Fruit fly (Drosophila melanogaster) whole organism, embryonic: ENCODE results near the gene fbl.
A peak's percentile ranks its signal among the peaks of the same experiment; 100 is the strongest.

Experiments
- BEAF-32 ChIP-seq: fragments of 200-800 bp; sonication (Bioruptor generic); optimal IDR thresholded peaks from 3 replicates; lab custom pipeline; 2017; ENCODE audit warnings: missing biosample characterization, missing genetic modification characterization, mild to moderate bottlenecking, moderate library complexity, missing genetic modification reagents
- CG10366 ChIP-seq: fragments of 200-800 bp; sonication (Bioruptor generic); IDR thresholded peaks from 2 replicates; pipeline ENCODE4 v1.3.6; 2022; ENCODE audit warnings: missing biosample characterization, missing genetic modification characterization
- CG11093 ChIP-seq: fragments of 200-800 bp; sonication (Bioruptor generic); IDR thresholded peaks from 3 replicates; pipeline ENCODE4 v1.3.6; 2022; ENCODE audit warnings: missing biosample characterization, missing genetic modification characterization
- CG12155 ChIP-seq: fragments of 200-800 bp; sonication (Bioruptor generic); optimal IDR thresholded peaks from 3 replicates; lab custom pipeline; 2016; ENCODE audit warnings: missing biosample characterization, missing genetic modification characterization
- CG14860 ChIP-seq: fragments of 200-800 bp; sonication (Bioruptor generic); IDR thresholded peaks from 3 replicates; pipeline ENCODE4 v1.3.6; 2022; ENCODE audit warnings: missing biosample characterization, missing genetic modification characterization; ENCODE audit not compliant: partially characterized antibody
- CG15514 ChIP-seq: fragments of 200-800 bp; sonication (Bioruptor generic); optimal IDR thresholded peaks from 3 replicates; lab custom pipeline; 2017; ENCODE audit warnings: missing biosample characterization, missing genetic modification characterization, mild to moderate bottlenecking, moderate library complexity, missing genetic modification reagents
- CG16813 ChIP-seq: fragments of 200-800 bp; sonication (Bioruptor generic); IDR thresholded peaks from 3 replicates; pipeline ENCODE4 v1.3.6; 2022; ENCODE audit warnings: missing biosample characterization, missing genetic modification characterization; ENCODE audit not compliant: partially characterized antibody
- CG17361 ChIP-seq: fragments of 200-800 bp; sonication (Bioruptor generic); IDR thresholded peaks from 3 replicates; pipeline ENCODE4 v1.3.6; 2022; ENCODE audit warnings: missing biosample characterization, missing genetic modification characterization
- CG2116 ChIP-seq: fragments of 200-800 bp; sonication (Bioruptor generic); optimal IDR thresholded peaks from 3 replicates; lab custom pipeline; 2018; ENCODE audit warnings: missing biosample characterization, mild to moderate bottlenecking, missing genetic modification characterization
- CG3995 ChIP-seq: fragments of 200-800 bp; sonication (Bioruptor generic); optimal IDR thresholded peaks from 3 replicates; lab custom pipeline; 2016; ENCODE audit warnings: missing biosample characterization, missing genetic modification characterization
- CG42726 ChIP-seq: fragments of 200-800 bp; sonication (Bioruptor generic); IDR thresholded peaks from 2 replicates; pipeline ENCODE4 v1.3.6; 2022; ENCODE audit warnings: missing biosample characterization, missing genetic modification characterization; ENCODE audit not compliant: partially characterized antibody
- CG4617 ChIP-seq: fragments of 200-800 bp; sonication (Bioruptor generic); optimal IDR thresholded peaks from 3 replicates; lab custom pipeline; 2016; ENCODE audit warnings: missing biosample characterization, missing genetic modification characterization, borderline replicate concordance
- CG6765 ChIP-seq: fragments of 200-800 bp; sonication (Bioruptor generic); optimal IDR thresholded peaks from 3 replicates; lab custom pipeline; 2017; ENCODE audit warnings: missing biosample characterization, mild to moderate bottlenecking, missing genetic modification characterization
- CG6791 ChIP-seq: fragments of 200-800 bp; sonication (Bioruptor generic); IDR thresholded peaks from 3 replicates; pipeline ENCODE4 v1.3.6; 2022; ENCODE audit warnings: missing biosample characterization, missing genetic modification characterization; ENCODE audit not compliant: partially characterized antibody
- CrebB ChIP-seq: fragments of 200-800 bp; sonication (Bioruptor generic); optimal IDR thresholded peaks from 3 replicates; lab custom pipeline; 2018; ENCODE audit warnings: missing biosample characterization, mild to moderate bottlenecking, missing genetic modification characterization
- D19A ChIP-seq: fragments of 200-800 bp; optimal IDR thresholded peaks from 3 replicates; lab custom pipeline; 2019; ENCODE audit warnings: missing biosample characterization, mild to moderate bottlenecking, missing genetic modification characterization, moderate library complexity
- E2f1 ChIP-seq: fragments of 200-800 bp; sonication (Bioruptor generic); IDR thresholded peaks from 2 replicates; pipeline ENCODE4 v1.3.6; 2022; ENCODE audit warnings: missing biosample characterization, missing genetic modification characterization
- E2f2 ChIP-seq: fragments of 200-800 bp; sonication (Bioruptor generic); IDR thresholded peaks from 2 replicates; pipeline ENCODE4 v1.3.6; 2022; ENCODE audit warnings: missing biosample characterization, missing genetic modification characterization
- Ets65A ChIP-seq: fragments of 200-800 bp; sonication (Bioruptor generic); peaks from one replicate; lab custom pipeline; 2016; ENCODE audit warnings: missing biosample characterization, missing genetic modification characterization
- HLH4C ChIP-seq: fragments of 200-800 bp; sonication (Bioruptor generic); IDR thresholded peaks from 3 replicates; pipeline ENCODE4 v1.3.6; 2022; ENCODE audit warnings: missing biosample characterization, missing genetic modification characterization; ENCODE audit not compliant: partially characterized antibody
- Hr78 ChIP-seq, 2 experiments: fragments of 200-800 bp in 1 of 2; fragments of >200 bp in 1 of 2; sonication (Bioruptor generic) in 1 of 2; optimal IDR thresholded peaks; 2 replicates each; lab custom pipeline; 2017 to 2019; ENCODE audit warnings: missing biosample characterization in 2 of 2, missing genetic modification characterization in 2 of 2, mild to moderate bottlenecking in 1 of 2, moderate library complexity in 1 of 2
- Myb ChIP-seq: fragments of 200-800 bp; sonication (Bioruptor generic); optimal IDR thresholded peaks from 2 replicates; lab custom pipeline; 2016; ENCODE audit warnings: missing biosample characterization, missing genetic modification characterization
- Nf-YC ChIP-seq: fragments of 200-800 bp; optimal IDR thresholded peaks from 3 replicates; lab custom pipeline; 2019; ENCODE audit warnings: missing biosample characterization, mild to moderate bottlenecking, missing genetic modification characterization, moderate library complexity
- Oli ChIP-seq: fragments of 200-800 bp; sonication (Bioruptor generic); optimal IDR thresholded peaks from 2 replicates; lab custom pipeline; 2018; ENCODE audit warnings: missing biosample characterization, mild to moderate bottlenecking, missing genetic modification characterization, moderate library complexity
- Opbp ChIP-seq: fragments of 200-800 bp; sonication (Bioruptor generic); IDR thresholded peaks from 3 replicates; pipeline ENCODE4 v1.3.6; 2022; ENCODE audit warnings: missing biosample characterization, missing genetic modification characterization; ENCODE audit not compliant: partially characterized antibody
- Rx ChIP-seq: fragments of 200-800 bp; sonication (Bioruptor generic); IDR thresholded peaks from 2 replicates; pipeline ENCODE4 v1.3.6; 2022; ENCODE audit warnings: missing biosample characterization, missing genetic modification characterization
- Scr ChIP-seq: fragments of 200-800 bp; sonication (Bioruptor generic); IDR thresholded peaks from 2 replicates; pipeline ENCODE4 v1.3.6; 2022; ENCODE audit warnings: missing biosample characterization, missing genetic modification characterization; ENCODE audit not compliant: partially characterized antibody
- amos ChIP-seq: fragments of 200-800 bp; sonication (Bioruptor generic); IDR thresholded peaks from 2 replicates; pipeline ENCODE4 v1.3.6; 2022; ENCODE audit warnings: missing biosample characterization, missing genetic modification characterization; ENCODE audit not compliant: partially characterized antibody
- aop ChIP-seq: fragments of 200-800 bp; sonication (Bioruptor generic); IDR thresholded peaks from 2 replicates; pipeline ENCODE4 v1.3.6; 2022; ENCODE audit warnings: missing biosample characterization, missing genetic modification characterization
- ato ChIP-seq: fragments of 200-800 bp; sonication (Bioruptor generic); IDR thresholded peaks from 2 replicates; pipeline ENCODE4 v1.3.6; 2022; ENCODE audit warnings: missing biosample characterization, missing genetic modification characterization; ENCODE audit not compliant: partially characterized antibody
- chinmo ChIP-seq: fragments of 200-800 bp; sonication (Bioruptor generic); IDR thresholded peaks from 4 replicates; pipeline ENCODE4 v1.3.6; 2022; ENCODE audit warnings: missing biosample characterization, missing genetic modification characterization; ENCODE audit not compliant: partially characterized antibody
- croc ChIP-seq: fragments of 200-800 bp; sonication (Bioruptor generic); conservative IDR thresholded peaks from 3 replicates; pipeline ENCODE4 v1.3.6; 2022; ENCODE audit warnings: missing biosample characterization, missing genetic modification characterization
- crp ChIP-seq, 2 experiments: fragments of 200-800 bp; sonication (Bioruptor generic); optimal IDR thresholded peaks; 2 replicates in 1 of 2; 3 replicates in 1 of 2; lab custom pipeline; 2017; ENCODE audit warnings: missing biosample characterization in 2 of 2, missing genetic modification characterization in 2 of 2, mild to moderate bottlenecking in 1 of 2, moderate library complexity in 1 of 2
- exex ChIP-seq: fragments of 200-800 bp; sonication (Bioruptor generic); optimal IDR thresholded peaks from 4 replicates; lab custom pipeline; 2018; ENCODE audit warnings: missing biosample characterization, mild to moderate bottlenecking, missing genetic modification characterization, moderate library complexity
- gfzf ChIP-seq: fragments of 200-800 bp; sonication (Bioruptor generic); optimal IDR thresholded peaks from 2 replicates; lab custom pipeline; 2016; ENCODE audit warnings: missing biosample characterization, mild to moderate bottlenecking, missing genetic modification characterization, moderate library complexity
- jigr1 ChIP-seq: fragments of 200-800 bp; sonication (Bioruptor generic); IDR thresholded peaks from 3 replicates; pipeline ENCODE4 v1.3.6; 2022; ENCODE audit warnings: missing biosample characterization, missing genetic modification characterization
- knrl ChIP-seq: fragments of 200-800 bp; sonication (Bioruptor generic); IDR thresholded peaks from 3 replicates; pipeline ENCODE4 v1.3.6; 2022; ENCODE audit warnings: missing biosample characterization, missing genetic modification characterization; ENCODE audit not compliant: partially characterized antibody
- lab ChIP-seq: fragments of 200-800 bp; sonication (Bioruptor generic); optimal IDR thresholded peaks from 3 replicates; lab custom pipeline; 2017; ENCODE audit warnings: missing biosample characterization, missing genetic modification characterization, mild to moderate bottlenecking, moderate library complexity, missing genetic modification reagents
- lmd ChIP-seq: fragments of 200-800 bp; sonication (Bioruptor generic); IDR thresholded peaks from 2 replicates; pipeline ENCODE4 v1.3.6; 2022; ENCODE audit warnings: missing biosample characterization, missing genetic modification characterization
- pzg ChIP-seq: fragments of 200-800 bp; sonication (Bioruptor generic); optimal IDR thresholded peaks from 3 replicates; lab custom pipeline; 2018; ENCODE audit warnings: missing biosample characterization, mild to moderate bottlenecking, missing genetic modification characterization, moderate library complexity
- row ChIP-seq: fragments of 200-800 bp; sonication (Bioruptor generic); IDR thresholded peaks from 3 replicates; pipeline ENCODE4 v1.3.6; 2022; ENCODE audit warnings: missing biosample characterization, missing genetic modification characterization
- sr ChIP-seq: fragments of 200-800 bp; sonication (Bioruptor generic); IDR thresholded peaks from 3 replicates; pipeline ENCODE4 v1.3.6; 2022; ENCODE audit warnings: missing biosample characterization, missing genetic modification characterization
- stwl ChIP-seq: fragments of 200-800 bp; sonication (Bioruptor generic); optimal IDR thresholded peaks from 3 replicates; lab custom pipeline; 2018; ENCODE audit warnings: missing biosample characterization, mild to moderate bottlenecking, missing genetic modification characterization, moderate library complexity
- vnd ChIP-seq: fragments of 200-800 bp; sonication (Bioruptor generic); IDR thresholded peaks from 3 replicates; pipeline ENCODE4 v1.3.6; 2022; ENCODE audit warnings: missing biosample characterization, missing genetic modification characterization; ENCODE audit not compliant: partially characterized antibody
- zen2 ChIP-seq: fragments of 200-800 bp; sonication (Bioruptor generic); IDR thresholded peaks from 3 replicates; pipeline ENCODE4 v1.3.6; 2022; ENCODE audit warnings: missing biosample characterization, missing genetic modification characterization; ENCODE audit not compliant: partially characterized antibody

The fbl gene

dm6 chr3L:20356613-20357012, 27.6 kb upstream of the fbl start, which contains the start of gene kin17 (continued):
- TF ChIP-seq CG4617 (GFP tag; lab: Kevin White, UChicago) (peak; percentile 68), croc (GFP tag; lab: Robert Waterston, UW) (no peak), Myb (GFP tag; lab: Kevin White, UChicago) (peak; percentile 52), zen2 (peak; percentile 54; the same call in 2 of the 3 replicates), CG11093 (no peak), Oli (tag; lab: Kevin White, UChicago) (no peak), Rx (no peak), gfzf (GFP tag; lab: Kevin White, UChicago) (peak; percentile 85), amos (GFP tag; lab: Robert Waterston, UW) (peak; percentile 72), exex (tag; lab: Kevin White, UChicago) (no peak), sr (GFP tag; lab: Robert Waterston, UW) (no peak), stwl (tag; lab: Kevin White, UChicago) (peak; percentile 91), CG16813 (GFP tag; lab: Robert Waterston, UW) (peak; percentile 71), CG6765 (no peak)

- TF ChIP-seq CG6791 (no peak), Ets65A (GFP tag; lab: Kevin White, UChicago) (peak; percentile 27)
- TF ChIP-seq, all 482 proteins: peak for 1
Measured at dm6 chr3L:20358212-20358611, 26.0 kb upstream of the fbl start, which contains the start of gene CG5665. CG5665 (plus strand) TSS chr3L:20358512.

dm6 chr3L:20361389-20361788, 22.8 kb upstream of the fbl start, which contains the start of gene Prim2:
Prim2 (minus strand) TSS chr3L:20361585.
- no peak for TF ChIP-seq CG17361 (GFP tag; lab: Robert Waterston, UW)
- no peak for TF ChIP-seq lmd
- no peak for TF ChIP-seq Nf-YC (tag; lab: Kevin White, UChicago)
- TF ChIP-seq ato (GFP tag; lab: Robert Waterston, UW), result peak; percentile 39; the same call in 1 of the 2 replicates
- peak; percentile 75; the same call in 2 of the 3 replicates for TF ChIP-seq Opbp (GFP tag; lab: Robert Waterston, UW)
- TF ChIP-seq CG6791, result peak; percentile 69
- TF ChIP-seq crp (GFP tag; optimal IDR thresholded peaks at IDR 0.05; lab: Kevin White, UChicago), result peak; percentile 62 to 91
- peak; percentile 87 for TF ChIP-seq E2f1 (GFP tag; lab: Robert Waterston, UW)
- no peak for TF ChIP-seq D19A (tag; lab: Kevin White, UChicago)
- TF ChIP-seq row (GFP tag; lab: Robert Waterston, UW), result peak; percentile 20; the same call in 1 of the 3 replicates
- TF ChIP-seq E2f2 (GFP tag; lab: Robert Waterston, UW), result peak; percentile 90
- peak; percentile 52; the same call in 1 of the 2 replicates for TF ChIP-seq CG42726 (GFP tag; lab: Robert Waterston, UW)
- TF ChIP-seq CG14860, result peak; percentile 61; the same call in 1 of the 3 replicates
- TF ChIP-seq aop (GFP tag; lab: Robert Waterston, UW), result no peak
- TF ChIP-seq HLH4C (GFP tag; lab: Robert Waterston, UW), result peak; percentile 44; the same call in 1 of the 3 replicates
- TF ChIP-seq CG15514 (GFP tag; lab: Kevin White, UChicago), result peak; percentile 18
- TF ChIP-seq CG10366 (GFP tag; lab: Robert Waterston, UW), result no peak
- TF ChIP-seq chinmo (GFP tag; lab: Robert Waterston, UW), result 0 out of 4 replicates have a peak, but pooled peaks have one; percentile 45
- TF ChIP-seq knrl (GFP tag; lab: Robert Waterston, UW), result peak; percentile 65; the same call in 2 of the 3 replicates
- TF ChIP-seq BEAF-32, result peak; percentile 72
- TF ChIP-seq CG3995 (GFP tag; lab: Kevin White, UChicago), result no peak
- TF ChIP-seq CG12155 (GFP tag; lab: Kevin White, UChicago), result no peak
- no peak for TF ChIP-seq lab (GFP tag; lab: Kevin White, UChicago)
- TF ChIP-seq Scr, result peak; percentile 70
- peak; percentile 58 for TF ChIP-seq pzg (GFP tag; lab: Kevin White, UChicago)
- no peak for TF ChIP-seq Hr78 (GFP tag; optimal IDR thresholded peaks at IDR 0.05; lab: Kevin White, UChicago)
- peak; percentile 34; the same call in 1 of the 3 replicates for TF ChIP-seq vnd (GFP tag; lab: Robert Waterston, UW)
- peak; percentile 61 for TF ChIP-seq CG2116 (GFP tag; lab: Kevin White, UChicago)
- no peak for TF ChIP-seq jigr1 (GFP tag; lab: Robert Waterston, UW)
- TF ChIP-seq CrebB (tag; lab: Kevin White, UChicago), result no peak
